Worm (Caenorhabditis elegans) whole organism, midembryonic: Measurements from ENCODE around the gene F57G12.2.

Source experiments
- T22C8.4 ChIP-seq: fragments of 200-800 bp; sonication (Bioruptor generic); IDR thresholded peaks from 2 replicates; pipeline ENCODE4 v1.3.6; 2022; ENCODE audit warnings: missing genetic modification characterization, missing compliant biosample characterization
- cog-1 ChIP-seq: sonication (generic microtip); optimal IDR thresholded peaks from 2 replicates; lab custom pipeline; 2016; ENCODE audit warnings: missing genetic modification characterization, missing compliant biosample characterization
- flt-1 ChIP-seq: fragments of 200-800 bp; sonication (Bioruptor generic); IDR thresholded peaks from 2 replicates; pipeline ENCODE4 v1.3.6; 2022; ENCODE audit warnings: missing genetic modification characterization, missing compliant biosample characterization
- klf-2 ChIP-seq: fragments of 200-800 bp; sonication (Bioruptor generic); conservative IDR thresholded peaks from 2 replicates; pipeline ENCODE4 v1.3.6; 2022; ENCODE audit warnings: missing genetic modification reagents, missing genetic modification characterization, missing compliant biosample characterization
- med-1 ChIP-seq: sonication (generic microtip); optimal IDR thresholded peaks from 2 replicates; lab custom pipeline; 2017; ENCODE audit warnings: missing genetic modification characterization, mild to moderate bottlenecking, missing compliant biosample characterization, antibody characterized with exemption, missing genetic modification reagents; ENCODE audit not compliant: insufficient read depth
- ref-1 ChIP-seq: fragments of 200-800 bp; sonication (Bioruptor generic); conservative IDR thresholded peaks from 2 replicates; pipeline ENCODE4 v1.3.6; 2022; ENCODE audit warnings: missing genetic modification reagents, missing genetic modification characterization, missing compliant biosample characterization
- tab-1 ChIP-seq: fragments of 200-800 bp; sonication (Bioruptor generic); IDR thresholded peaks from 2 replicates; pipeline ENCODE4 v1.3.6; 2022; ENCODE audit warnings: missing genetic modification characterization, missing compliant biosample characterization
- ztf-23 ChIP-seq: fragments of 200-800 bp; sonication (Bioruptor generic); IDR thresholded peaks from 2 replicates; pipeline ENCODE4 v1.3.6; 2022; ENCODE audit warnings: missing genetic modification reagents, missing genetic modification characterization, missing compliant biosample characterization
- ztf-29 ChIP-seq: fragments of 200-800 bp; sonication (Bioruptor generic); IDR thresholded peaks from 2 replicates; pipeline ENCODE4 v1.3.6; 2022; ENCODE audit warnings: missing genetic modification reagents, missing genetic modification characterization, missing compliant biosample characterization

The F57G12.2 gene

ce11 chrX:12160002-12160690 lies at the start of gene F57G12.2:
Gene F57G12.2 (minus strand): TSS chrX:12160052.
- no peak for TF ChIP-seq klf-2 (GFP tag; lab: Robert Waterston, UW)
- no peak for TF ChIP-seq med-1 (GFP tag; lab: Kevin White, UChicago)
- no peak for TF ChIP-seq tab-1
- no peak for TF ChIP-seq ztf-29 (GFP tag; lab: Robert Waterston, UW)
- no peak for TF ChIP-seq T22C8.4 (GFP tag; lab: Robert Waterston, UW)
- no peak for TF ChIP-seq cog-1 (tag; lab: Kevin White, UChicago)
- TF ChIP-seq ztf-23 (GFP tag; lab: Robert Waterston, UW) = no peak
- TF ChIP-seq flt-1 (GFP tag; lab: Robert Waterston, UW) = no peak
- no peak for TF ChIP-seq ref-1

ce11 chrX:12207078-12207477 lies 47.2 kb upstream of the F57G12.2 start:
- no peak for TF ChIP-seq ztf-23 (GFP tag; lab: Robert Waterston, UW)
- no peak for TF ChIP-seq klf-2 (GFP tag; lab: Robert Waterston, UW)
- TF ChIP-seq ref-1 = no peak
- no peak for TF ChIP-seq ztf-29 (GFP tag; lab: Robert Waterston, UW)
- TF ChIP-seq med-1 (GFP tag; lab: Kevin White, UChicago) = no peak
- no peak for TF ChIP-seq flt-1 (GFP tag; lab: Robert Waterston, UW)
- TF ChIP-seq cog-1 (tag; lab: Kevin White, UChicago) = no peak
- TF ChIP-seq T22C8.4 (GFP tag; lab: Robert Waterston, UW) = no peak
- TF ChIP-seq tab-1 = no peak

ce11 chrX:12205478-12206059 lies 45.7 kb upstream of the F57G12.2 start:
- TF ChIP-seq ztf-23 (GFP tag; lab: Robert Waterston, UW) = no peak
- no peak for TF ChIP-seq tab-1
- peak; percentile 18 for TF ChIP-seq cog-1 (tag; lab: Kevin White, UChicago)

ce11 chrX:12204334-12204733 lies 44.5 kb upstream of the F57G12.2 start:
- no peak for TF ChIP-seq klf-2 (GFP tag; lab: Robert Waterston, UW)
- TF ChIP-seq ztf-23 (GFP tag; lab: Robert Waterston, UW) = no peak
- TF ChIP-seq cog-1 (tag; lab: Kevin White, UChicago) = no peak
- no peak for TF ChIP-seq T22C8.4 (GFP tag; lab: Robert Waterston, UW)
- TF ChIP-seq med-1 (GFP tag; lab: Kevin White, UChicago) = no peak
- no peak for TF ChIP-seq tab-1
- TF ChIP-seq flt-1 (GFP tag; lab: Robert Waterston, UW) = no peak
- no peak for TF ChIP-seq ref-1

ce11 chrX:12201840-12202239 lies 42.0 kb upstream of the F57G12.2 start:
- TF ChIP-seq klf-2 (GFP tag; lab: Robert Waterston, UW) = no peak
- TF ChIP-seq ref-1 = no peak
- TF ChIP-seq tab-1 = no peak
- no peak for TF ChIP-seq ztf-23 (GFP tag; lab: Robert Waterston, UW)
- no peak for TF ChIP-seq med-1 (GFP tag; lab: Kevin White, UChicago)
- TF ChIP-seq T22C8.4 (GFP tag; lab: Robert Waterston, UW) = no peak
- TF ChIP-seq flt-1 (GFP tag; lab: Robert Waterston, UW) = no peak
- no peak for TF ChIP-seq cog-1 (tag; lab: Kevin White, UChicago)
- no peak for TF ChIP-seq ztf-29 (GFP tag; lab: Robert Waterston, UW)

ce11 chrX:12201435-12201834 lies 41.6 kb upstream of the F57G12.2 start:
- TF ChIP-seq ztf-23 (GFP tag; lab: Robert Waterston, UW) (no peak), cog-1 (tag; lab: Kevin White, UChicago) (no peak), ref-1 (no peak), med-1 (GFP tag; lab: Kevin White, UChicago) (no peak), klf-2 (GFP tag; lab: Robert Waterston, UW) (no peak), ztf-29 (GFP tag; lab: Robert Waterston, UW) (no peak), T22C8.4 (GFP tag; lab: Robert Waterston, UW) (no peak), tab-1 (no peak), flt-1 (GFP tag; lab: Robert Waterston, UW) (no peak)

ce11 chrX:12200577-12200976 lies 40.7 kb upstream of the F57G12.2 start:
- TF ChIP-seq T22C8.4 (GFP tag; lab: Robert Waterston, UW) (no peak), med-1 (GFP tag; lab: Kevin White, UChicago) (no peak), ref-1 (no peak), ztf-23 (GFP tag; lab: Robert Waterston, UW) (no peak), flt-1 (GFP tag; lab: Robert Waterston, UW) (no peak), ztf-29 (GFP tag; lab: Robert Waterston, UW) (no peak), klf-2 (GFP tag; lab: Robert Waterston, UW) (no peak), tab-1 (no peak)

ce11 chrX:12198298-12198697 lies 38.4 kb upstream of the F57G12.2 start:
- TF ChIP-seq cog-1 (tag; lab: Kevin White, UChicago) = no peak
- TF ChIP-seq med-1 (GFP tag; lab: Kevin White, UChicago) = no peak
- no peak for TF ChIP-seq ztf-23 (GFP tag; lab: Robert Waterston, UW)
- TF ChIP-seq flt-1 (GFP tag; lab: Robert Waterston, UW) = no peak
- TF ChIP-seq tab-1 = no peak
- TF ChIP-seq klf-2 (GFP tag; lab: Robert Waterston, UW) = no peak
- TF ChIP-seq ztf-29 (GFP tag; lab: Robert Waterston, UW) = no peak
- TF ChIP-seq T22C8.4 (GFP tag; lab: Robert Waterston, UW) = no peak
- TF ChIP-seq ref-1 = no peak

ce11 chrX:12197367-12197766 lies 37.5 kb upstream of the F57G12.2 start:
- TF ChIP-seq ztf-29 (GFP tag; lab: Robert Waterston, UW) (no peak), med-1 (GFP tag; lab: Kevin White, UChicago) (no peak), cog-1 (tag; lab: Kevin White, UChicago) (no peak), ztf-23 (GFP tag; lab: Robert Waterston, UW) (no peak), flt-1 (GFP tag; lab: Robert Waterston, UW) (no peak), T22C8.4 (GFP tag; lab: Robert Waterston, UW) (no peak), klf-2 (GFP tag; lab: Robert Waterston, UW) (no peak), ref-1 (no peak), tab-1 (no peak)
